Fruit fly (Drosophila melanogaster): ENCODE results near the gene CG6843.

DNA sequence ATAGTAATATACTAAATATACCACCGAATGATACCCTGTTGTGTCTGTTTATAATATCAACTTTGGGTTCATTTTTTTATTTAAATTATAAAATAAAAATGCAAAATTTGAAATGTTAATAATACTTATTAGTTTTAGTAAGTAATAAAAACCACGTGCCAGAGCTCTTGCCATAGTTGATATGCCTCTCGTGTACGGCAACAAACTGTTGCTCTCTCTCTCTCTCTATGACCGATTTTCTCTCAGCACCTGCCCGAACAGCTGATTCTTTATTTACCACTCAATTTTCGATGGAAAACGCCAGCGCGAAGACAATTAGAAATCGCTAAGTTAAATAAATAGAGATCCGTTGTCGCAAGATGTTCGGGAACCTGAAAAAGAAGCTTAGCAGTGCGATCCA lies 33.9 kb upstream of the CG6843 start, which contains the start of gene Dysb:
- TF ChIP-seq psq (GFP tag; optimal IDR thresholded peaks at IDR 0.05) = peak; percentile 76
- TF ChIP-seq Myc (optimal IDR thresholded peaks at IDR 0.05) = no peak
- no peak for TF ChIP-seq Abd-B (GFP tag; optimal IDR thresholded peaks at IDR 0.05)
- TF ChIP-seq usp (GFP tag; optimal IDR thresholded peaks at IDR 0.05) = no peak

Measured in whole organism, wandering third instar larva.